Fruit fly (Drosophila melanogaster): Measurements from ENCODE around the gene Srg1.

Srg1 gene

DNA sequence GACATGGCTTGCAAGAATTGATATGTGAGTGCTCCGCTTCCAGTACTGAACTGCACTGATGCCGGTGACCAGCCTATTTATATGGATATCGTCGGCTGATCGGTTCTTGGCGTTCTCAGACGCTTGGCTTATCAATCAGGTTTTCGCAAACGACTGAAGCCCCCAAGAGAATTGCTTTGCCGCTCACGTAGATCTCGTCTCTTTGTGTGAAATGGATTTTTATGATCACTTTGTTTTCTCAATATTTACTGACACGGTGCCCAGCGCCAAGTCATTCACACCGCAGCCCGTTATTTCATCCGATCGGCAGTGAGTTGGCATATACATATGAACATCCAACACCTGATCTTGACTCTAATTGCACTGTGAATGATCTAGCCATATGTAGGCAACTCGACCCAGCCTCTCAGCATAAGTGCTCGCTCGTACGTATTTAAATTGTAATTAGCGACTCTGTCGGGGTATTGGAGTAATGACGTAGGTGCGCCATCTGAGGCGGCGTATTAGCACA lies 4.2 kb downstream of the Srg1 start, which contains the start of gene CG13639:
Gene CG13639, minus strand, starts transcription at position 51 of the 511 bp plus-strand sequence.
- TF ChIP-seq Gug (GFP tag; IDR thresholded peaks at IDR 0.05) (no peak), Smox (GFP tag; optimal IDR thresholded peaks at IDR 0.05) (no peak), CG6808 (GFP tag; optimal IDR thresholded peaks at IDR 0.05) (no peak), fkh (GFP tag; optimal IDR thresholded peaks at IDR 0.05) (no peak), CG6163 (GFP tag; IDR thresholded peaks at IDR 0.05) (0 out of 3 replicates have a peak, but pooled peaks have one; percentile 24), dac (GFP tag; optimal IDR thresholded peaks at IDR 0.05) (no peak), eg (GFP tag; IDR thresholded peaks at IDR 0.05) (no peak), topi (GFP tag; optimal IDR thresholded peaks at IDR 0.05) (no peak), CG3032 (tag; optimal IDR thresholded peaks at IDR 0.05) (no peak), svp (GFP tag) (no peak), ss (GFP tag; optimal IDR thresholded peaks at IDR 0.05) (peak in 1 of 2 experiments; percentile 51), lz (GFP tag; optimal IDR thresholded peaks at IDR 0.05) (no peak), Met (GFP tag; optimal IDR thresholded peaks at IDR 0.05) (no peak), Sox14 (GFP tag; optimal IDR thresholded peaks at IDR 0.05) (no peak), CG31627 (GFP tag; optimal IDR thresholded peaks at IDR 0.05) (no peak), CG9139 (GFP tag; optimal IDR thresholded peaks at IDR 0.05) (peak; percentile 27), Eip78C (GFP tag) (peak; percentile 69), Ets96B (tag; optimal IDR thresholded peaks at IDR 0.05) (no peak), Sox15 (GFP tag; optimal IDR thresholded peaks at IDR 0.05) (no peak), fd59A (GFP tag; optimal IDR thresholded peaks at IDR 0.05) (no peak), CG8319 (GFP tag; optimal IDR thresholded peaks at IDR 0.05) (no peak), CG1621 (tag; optimal IDR thresholded peaks at IDR 0.05) (no peak), CG6792 (GFP tag; optimal IDR thresholded peaks at IDR 0.05) (no peak), net (GFP tag; optimal IDR thresholded peaks at IDR 0.05) (no peak)

DNA sequence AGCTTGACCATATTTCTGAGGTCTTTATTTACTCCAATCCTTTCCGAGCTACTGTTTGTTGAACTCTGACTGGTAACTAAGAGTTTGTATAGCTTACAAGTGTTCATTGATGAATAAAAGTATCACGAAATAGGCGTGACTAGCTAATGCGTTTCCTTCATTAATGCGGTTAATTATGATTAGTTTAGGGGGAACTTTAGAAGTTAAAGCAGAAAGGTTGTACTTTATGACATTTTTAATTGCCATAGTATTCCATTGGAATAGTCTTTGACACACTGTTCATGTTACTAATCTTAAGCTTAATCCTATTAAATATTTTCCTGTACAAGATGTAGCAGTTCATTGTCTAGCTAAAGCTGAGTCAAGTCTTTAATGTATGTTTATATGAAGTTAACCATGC lies 4.8 kb downstream of the Srg1 start, which contains the start of gene ppk22:
Gene ppk22, minus strand, starts transcription at position 101 of the 400 bp plus-strand sequence.
- TF ChIP-seq CG4318 (GFP tag; optimal IDR thresholded peaks at IDR 0.05) (no peak), Gug (GFP tag; IDR thresholded peaks at IDR 0.05) (no peak), Met (GFP tag; optimal IDR thresholded peaks at IDR 0.05) (no peak), CG6163 (GFP tag; IDR thresholded peaks at IDR 0.05) (no peak), CG34406 (GFP tag; optimal IDR thresholded peaks at IDR 0.05) (no peak), CG6276 (GFP tag; optimal IDR thresholded peaks at IDR 0.05) (no peak), Smox (GFP tag; optimal IDR thresholded peaks at IDR 0.05) (no peak), vri (GFP tag; optimal IDR thresholded peaks at IDR 0.05) (no peak)

DNA sequence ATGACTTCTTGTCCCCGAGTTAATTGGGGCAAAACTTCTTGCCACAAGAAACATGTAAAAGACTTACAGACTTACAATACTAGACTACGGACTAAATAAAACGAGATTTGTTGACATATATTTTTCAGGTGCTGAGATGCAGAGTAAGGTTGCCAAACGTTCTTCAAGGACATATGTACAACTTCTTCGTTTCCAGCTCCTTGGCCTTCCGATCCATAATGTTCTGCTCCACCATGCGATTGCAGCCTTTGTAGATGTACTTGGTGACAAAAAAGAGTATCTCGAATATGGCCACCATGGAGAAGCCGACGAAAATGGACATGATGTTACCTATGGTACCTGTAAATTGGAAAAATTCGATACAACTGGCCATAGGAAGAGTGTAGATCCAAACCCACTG lies 7.1 kb downstream of the Srg1 start, which contains the start of gene CAH4:
Gene CAH4, minus strand, starts transcription at position 101 of the 400 bp plus-strand sequence.
- TF ChIP-seq CG15336 (GFP tag; IDR thresholded peaks at IDR 0.05) (no peak), achi (GFP tag; optimal IDR thresholded peaks at IDR 0.05) (no peak), Smox (GFP tag; optimal IDR thresholded peaks at IDR 0.05) (no peak), CG8632 (GFP tag; optimal IDR thresholded peaks at IDR 0.05) (no peak), fkh (GFP tag; optimal IDR thresholded peaks at IDR 0.05) (no peak), CG16779 (tag; optimal IDR thresholded peaks at IDR 0.05) (no peak), spab (GFP tag; optimal IDR thresholded peaks at IDR 0.05) (no peak), pdm3 (GFP tag; optimal IDR thresholded peaks at IDR 0.05) (no peak), Met (GFP tag; optimal IDR thresholded peaks at IDR 0.05) (no peak), Lpt (GFP tag; optimal IDR thresholded peaks at IDR 0.05) (no peak), Eip78C (GFP tag) (no peak), fd85E (GFP tag; optimal IDR thresholded peaks at IDR 0.05) (no peak), Sox14 (GFP tag; optimal IDR thresholded peaks at IDR 0.05) (no peak), CG6276 (GFP tag; optimal IDR thresholded peaks at IDR 0.05) (no peak), CG3919 (GFP tag; optimal IDR thresholded peaks at IDR 0.05) (no peak), Ets96B (tag; optimal IDR thresholded peaks at IDR 0.05) (no peak), svp (GFP tag) (no peak), CG31627 (GFP tag; optimal IDR thresholded peaks at IDR 0.05) (no peak)
